Worm (Caenorhabditis elegans): ENCODE data around the gene lim-6.

DNA sequence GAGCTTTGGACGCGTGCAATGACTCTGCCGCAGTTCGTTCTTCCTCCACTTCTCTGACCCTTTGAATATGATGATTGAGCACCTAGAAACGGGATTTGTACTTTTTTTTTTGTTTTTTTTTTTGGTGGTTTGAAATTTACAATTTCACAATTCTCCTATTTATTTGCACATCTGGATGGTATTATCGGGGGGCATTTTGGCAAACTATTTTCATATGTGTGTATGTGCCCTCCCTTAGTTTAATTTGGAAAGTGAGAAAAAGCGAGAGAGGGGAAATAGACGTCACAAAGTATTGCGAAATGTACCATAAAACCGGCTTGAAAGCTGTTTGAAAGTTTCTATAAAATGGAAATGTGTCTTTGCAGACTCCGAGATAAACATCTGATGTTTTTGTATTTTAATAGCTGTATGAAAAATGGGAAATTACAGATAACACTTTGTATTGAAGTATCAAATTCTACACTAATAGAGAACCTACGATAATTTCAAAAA is 14.2 kb downstream of the lim-6 start:
- TF ChIP-seq W03F9.2 (tag; optimal IDR thresholded peaks at IDR 0.05) (no peak), him-1 (tag; optimal IDR thresholded peaks at IDR 0.05) (peak; percentile 17)
